Fruit fly (Drosophila melanogaster): ENCODE data around the gene Bgb.

Gene Bgb

dm6 chr3L:1628176-1628866 lies 11.2 kb upstream of the Bgb start, which contains the start of gene CG13928:
Gene CG13928 (minus strand): TSS chr3L:1628377.
- TF ChIP-seq CG8478 (optimal IDR thresholded peaks at IDR 0.05) (no peak), pan (optimal IDR thresholded peaks at IDR 0.05) (no peak), psq (optimal IDR thresholded peaks at IDR 0.05) (no peak), Dll (optimal IDR thresholded peaks at IDR 0.05) (no peak), EcR (GFP tag; optimal IDR thresholded peaks at IDR 0.05) (no peak), usp (GFP tag; optimal IDR thresholded peaks at IDR 0.05) (no peak)

dm6 chr3L:1629064-1629777 lies 10.3 kb upstream of the Bgb start, which contains the start of gene GC:
Gene GC (minus strand): TSS chr3L:1629301.
- TF ChIP-seq Dll (optimal IDR thresholded peaks at IDR 0.05) (no peak), usp (GFP tag; optimal IDR thresholded peaks at IDR 0.05) (no peak), CG8478 (optimal IDR thresholded peaks at IDR 0.05) (no peak)

dm6 chr3L:1636886-1637285 lies 2.6 kb upstream of the Bgb start:
- TF ChIP-seq Dll (optimal IDR thresholded peaks at IDR 0.05) (no peak), psq (optimal IDR thresholded peaks at IDR 0.05) (no peak), CG8478 (optimal IDR thresholded peaks at IDR 0.05) (no peak), EcR (GFP tag; optimal IDR thresholded peaks at IDR 0.05) (no peak), pan (optimal IDR thresholded peaks at IDR 0.05) (no peak), usp (GFP tag; optimal IDR thresholded peaks at IDR 0.05) (no peak)

dm6 chr3L:1637652-1638051 lies 1.9 kb upstream of the Bgb start, which contains the start of gene nSyb:
Gene nSyb (minus strand): TSS chr3L:1637752.
- TF ChIP-seq pan (optimal IDR thresholded peaks at IDR 0.05) (no peak), EcR (GFP tag; optimal IDR thresholded peaks at IDR 0.05) (no peak), CG8478 (optimal IDR thresholded peaks at IDR 0.05) (no peak), Dll (optimal IDR thresholded peaks at IDR 0.05) (no peak), usp (GFP tag; optimal IDR thresholded peaks at IDR 0.05) (no peak), psq (optimal IDR thresholded peaks at IDR 0.05) (no peak)

- TF ChIP-seq usp (GFP tag; optimal IDR thresholded peaks at IDR 0.05) (no peak), pan (optimal IDR thresholded peaks at IDR 0.05) (no peak), CG8478 (optimal IDR thresholded peaks at IDR 0.05) (no peak), psq (optimal IDR thresholded peaks at IDR 0.05) (no peak), Dll (optimal IDR thresholded peaks at IDR 0.05) (no peak), EcR (GFP tag; optimal IDR thresholded peaks at IDR 0.05) (no peak)
These were observed 5.5 kb downstream of the Bgb start, which contains the start of the genes alphaCOP and CG13919 for dm6 chr3L:1644920-1645567. Gene alphaCOP (minus strand): TSS chr3L:1645199. Gene CG13919 (plus strand): TSS chr3L:1645467.

dm6 chr3L:1647276-1647919 lies 7.9 kb downstream of the Bgb start, which contains the start of the genes CG17249 and Bro:
Gene CG17249 (minus strand): TSS chr3L:1647464.
Gene Bro (plus strand): TSS chr3L:1647869.
- TF ChIP-seq CG8478 (optimal IDR thresholded peaks at IDR 0.05) (no peak), Dll (optimal IDR thresholded peaks at IDR 0.05) (no peak)

- TF ChIP-seq CG8478 (optimal IDR thresholded peaks at IDR 0.05) (no peak), pan (optimal IDR thresholded peaks at IDR 0.05) (no peak), EcR (GFP tag; optimal IDR thresholded peaks at IDR 0.05) (no peak), Dll (optimal IDR thresholded peaks at IDR 0.05) (no peak), psq (optimal IDR thresholded peaks at IDR 0.05) (no peak), usp (GFP tag; optimal IDR thresholded peaks at IDR 0.05) (no peak)
These were observed 9.3 kb downstream of the Bgb start, which contains the start of gene CG13920 for dm6 chr3L:1648690-1649355. Gene CG13920 (plus strand): TSS chr3L:1648944.

dm6 chr3L:1649363-1649762 lies 9.9 kb downstream of the Bgb start:
- no peak for TF ChIP-seq psq (optimal IDR thresholded peaks at IDR 0.05)
- no peak for TF ChIP-seq pan (optimal IDR thresholded peaks at IDR 0.05)
- no peak for TF ChIP-seq usp (GFP tag; optimal IDR thresholded peaks at IDR 0.05)
- no peak for TF ChIP-seq Dll (optimal IDR thresholded peaks at IDR 0.05)
- TF ChIP-seq EcR (GFP tag; optimal IDR thresholded peaks at IDR 0.05): no peak
- TF ChIP-seq CG8478 (optimal IDR thresholded peaks at IDR 0.05): no peak

dm6 chr3L:1652700-1653200 lies 13.2 kb downstream of the Bgb start, which contains the start of the genes CG7970 and Vta1:
Gene CG7970 (plus strand): TSS chr3L:1652750.
Gene Vta1 (minus strand): TSS chr3L:1652900.
- no peak for TF ChIP-seq EcR (GFP tag; optimal IDR thresholded peaks at IDR 0.05)
- no peak for TF ChIP-seq psq (optimal IDR thresholded peaks at IDR 0.05)

dm6 chr3L:1653752-1654151 lies 14.2 kb downstream of the Bgb start:
- TF ChIP-seq Dll (optimal IDR thresholded peaks at IDR 0.05): no peak
- no peak for TF ChIP-seq usp (GFP tag; optimal IDR thresholded peaks at IDR 0.05)
- TF ChIP-seq CG8478 (optimal IDR thresholded peaks at IDR 0.05): no peak
- no peak for TF ChIP-seq EcR (GFP tag; optimal IDR thresholded peaks at IDR 0.05)
- TF ChIP-seq pan (optimal IDR thresholded peaks at IDR 0.05): no peak
- no peak for TF ChIP-seq psq (optimal IDR thresholded peaks at IDR 0.05)
